Fruit fly (Drosophila melanogaster) whole organism, embryonic: ENCODE results near the gene CG15431.

Source experiments
- Bgb ChIP-seq: fragments of 200-800 bp; sonication (Bioruptor generic); IDR thresholded peaks from 2 replicates; pipeline ENCODE4 v1.3.6; 2022; ENCODE audit warnings: missing biosample characterization, missing genetic modification characterization; ENCODE audit not compliant: partially characterized antibody
- BtbVII ChIP-seq: fragments of 200-800 bp; sonication (Bioruptor generic); optimal IDR thresholded peaks from 3 replicates; lab custom pipeline; 2017; ENCODE audit warnings: missing biosample characterization, mild to moderate bottlenecking, missing genetic modification characterization
- C15 ChIP-seq: fragments of 200-800 bp; sonication (Bioruptor generic); IDR thresholded peaks from 3 replicates; pipeline ENCODE4 v1.3.6; 2022; ENCODE audit warnings: missing biosample characterization, missing genetic modification characterization
- CG10147 ChIP-seq: fragments of 200-800 bp; sonication (Bioruptor generic); optimal IDR thresholded peaks from 2 replicates; lab custom pipeline; 2019; ENCODE audit warnings: missing biosample characterization, mild to moderate bottlenecking, missing genetic modification characterization, moderate library complexity
- CG10654 ChIP-seq: fragments of 200-800 bp; sonication (Bioruptor generic); optimal IDR thresholded peaks from 2 replicates; lab custom pipeline; 2016; ENCODE audit warnings: missing biosample characterization, missing genetic modification characterization
- CG13624 ChIP-seq: fragments of 200-800 bp; sonication (Bioruptor generic); optimal IDR thresholded peaks from 2 replicates; lab custom pipeline; 2016; ENCODE audit warnings: missing biosample characterization, missing genetic modification characterization
- CG1602 ChIP-seq: fragments of 200-800 bp; sonication (Bioruptor generic); optimal IDR thresholded peaks from 3 replicates; lab custom pipeline; 2016; ENCODE audit warnings: missing biosample characterization, missing genetic modification characterization
- CG17361 ChIP-seq: fragments of 200-800 bp; sonication (Bioruptor generic); IDR thresholded peaks from 3 replicates; pipeline ENCODE4 v1.3.6; 2022; ENCODE audit warnings: missing biosample characterization, missing genetic modification characterization
- CG17385 ChIP-seq: fragments of 200-800 bp; sonication (Bioruptor generic); optimal IDR thresholded peaks from 3 replicates; lab custom pipeline; 2018; ENCODE audit warnings: missing biosample characterization, mild to moderate bottlenecking, missing genetic modification characterization
- CG1832 ChIP-seq: fragments of 200-800 bp; sonication (Bioruptor generic); optimal IDR thresholded peaks from 2 replicates; lab custom pipeline; 2017; ENCODE audit warnings: missing biosample characterization, mild to moderate bottlenecking, missing genetic modification characterization, inconsistent platforms
- CG2889 ChIP-seq: fragments of 200-800 bp; sonication (Bioruptor generic); IDR thresholded peaks from 3 replicates; pipeline ENCODE4 v1.3.6; 2022; ENCODE audit warnings: missing biosample characterization, missing genetic modification characterization
- CG30431 ChIP-seq: fragments of 200-800 bp; sonication (Bioruptor generic); optimal IDR thresholded peaks from 2 replicates; lab custom pipeline; 2017; ENCODE audit warnings: missing biosample characterization, missing genetic modification characterization
- CG34224 ChIP-seq: fragments of 200-800 bp; sonication (Bioruptor generic); IDR thresholded peaks from 3 replicates; pipeline ENCODE4 v1.3.6; 2022; ENCODE audit warnings: missing biosample characterization, missing genetic modification characterization; ENCODE audit not compliant: partially characterized antibody
- CG3838 ChIP-seq: fragments of 200-800 bp; sonication (Bioruptor generic); optimal IDR thresholded peaks from 3 replicates; lab custom pipeline; 2016; ENCODE audit warnings: missing biosample characterization, missing genetic modification characterization
- CG4282 ChIP-seq: fragments of 200-800 bp; sonication (Bioruptor generic); optimal IDR thresholded peaks from 2 replicates; lab custom pipeline; 2016; ENCODE audit warnings: missing biosample characterization, missing genetic modification characterization
- CG4360 ChIP-seq: fragments of 200-800 bp; sonication (Bioruptor generic); IDR thresholded peaks from 2 replicates; pipeline ENCODE4 v1.3.6; 2022; ENCODE audit warnings: missing biosample characterization, missing genetic modification characterization
- CG4424 ChIP-seq: fragments of 200-800 bp; sonication (Bioruptor generic); optimal IDR thresholded peaks from 3 replicates; lab custom pipeline; 2016; ENCODE audit warnings: missing biosample characterization, missing genetic modification characterization
- CG6175 ChIP-seq: fragments of 200-800 bp; sonication (Bioruptor generic); IDR thresholded peaks from 3 replicates; pipeline ENCODE4 v1.3.6; 2022; ENCODE audit warnings: missing biosample characterization, missing genetic modification characterization
- CG6254 ChIP-seq: fragments of 200-800 bp; sonication (Bioruptor generic); optimal IDR thresholded peaks from 3 replicates; lab custom pipeline; 2017; ENCODE audit warnings: mild to moderate bottlenecking, missing biosample characterization, missing genetic modification reagents, missing genetic modification characterization
- CG6683 ChIP-seq: fragments of 200-800 bp; sonication (Bioruptor generic); optimal IDR thresholded peaks from 2 replicates; lab custom pipeline; 2017; ENCODE audit warnings: missing biosample characterization, mild to moderate bottlenecking, missing genetic modification characterization, missing genetic modification reagents
- CG7357 ChIP-seq: fragments of 200-800 bp; sonication (Bioruptor generic); IDR thresholded peaks from 3 replicates; pipeline ENCODE4 v1.3.6; 2022; ENCODE audit warnings: missing biosample characterization, missing genetic modification characterization
- CG7745 ChIP-seq: fragments of 200-800 bp; sonication (Bioruptor generic); optimal IDR thresholded peaks from 2 replicates; lab custom pipeline; 2018; ENCODE audit warnings: missing biosample characterization, mild to moderate bottlenecking, missing genetic modification characterization, moderate library complexity
- CG7928 ChIP-seq: fragments of 200-800 bp; sonication (Bioruptor generic); optimal IDR thresholded peaks from 2 replicates; lab custom pipeline; 2017; ENCODE audit warnings: missing biosample characterization, mild to moderate bottlenecking, missing genetic modification characterization
- CG8924 ChIP-seq: fragments of 200-800 bp; optimal IDR thresholded peaks from 3 replicates; lab custom pipeline; 2019; ENCODE audit warnings: missing biosample characterization, mild to moderate bottlenecking, missing genetic modification characterization, moderate library complexity
- CG9727 ChIP-seq: fragments of 200-800 bp; sonication (Bioruptor generic); optimal IDR thresholded peaks from 3 replicates; lab custom pipeline; 2017; ENCODE audit warnings: missing biosample characterization, mild to moderate bottlenecking, missing genetic modification characterization
- Chrac-16 ChIP-seq: fragments of 200-800 bp; sonication (Bioruptor generic); optimal IDR thresholded peaks from 3 replicates; lab custom pipeline; 2016; ENCODE audit warnings: missing biosample characterization, missing genetic modification characterization
- Dek ChIP-seq: fragments of 200-800 bp; sonication (Bioruptor generic); optimal IDR thresholded peaks from 3 replicates; lab custom pipeline; 2019; ENCODE audit warnings: missing biosample characterization, mild to moderate bottlenecking, missing genetic modification characterization, moderate library complexity
- Eip74EF ChIP-seq, 2 experiments: fragments of 200-800 bp in 1 of 2; fragments of >200 bp in 1 of 2; sonication (Bioruptor generic) in 1 of 2; optimal IDR thresholded peaks; 2 replicates each; lab custom pipeline; 2017 to 2019; ENCODE audit warnings: missing biosample characterization in 2 of 2, missing genetic modification characterization in 2 of 2, mild to moderate bottlenecking in 1 of 2, moderate library complexity in 1 of 2
- H15 ChIP-seq: fragments of 200-800 bp; sonication (Bioruptor generic); IDR thresholded peaks from 3 replicates; pipeline ENCODE4 v1.3.6; 2022; ENCODE audit warnings: missing biosample characterization, missing genetic modification characterization
- HmgD ChIP-seq: fragments of 200-800 bp; sonication (Bioruptor generic); optimal IDR thresholded peaks from 3 replicates; lab custom pipeline; 2016; ENCODE audit warnings: missing biosample characterization, missing genetic modification characterization
- MTF-1 ChIP-seq: fragments of 200-800 bp; sonication (Bioruptor generic); optimal IDR thresholded peaks from 2 replicates; lab custom pipeline; 2018; ENCODE audit warnings: missing biosample characterization, mild to moderate bottlenecking, missing genetic modification characterization, borderline replicate concordance
- Myb ChIP-seq: fragments of 200-800 bp; sonication (Bioruptor generic); optimal IDR thresholded peaks from 2 replicates; lab custom pipeline; 2016; ENCODE audit warnings: missing biosample characterization, missing genetic modification characterization
- ac ChIP-seq: fragments of 200-800 bp; sonication (Bioruptor generic); optimal IDR thresholded peaks from 3 replicates; lab custom pipeline; 2017; ENCODE audit warnings: missing biosample characterization, mild to moderate bottlenecking, missing genetic modification characterization
- cg ChIP-seq: fragments of 200-800 bp; sonication (Bioruptor generic); optimal IDR thresholded peaks from 3 replicates; lab custom pipeline; 2019; ENCODE audit warnings: missing biosample characterization, mild to moderate bottlenecking, missing genetic modification characterization, moderate library complexity
- emc ChIP-seq: fragments of 200-800 bp; sonication (Bioruptor generic); optimal IDR thresholded peaks from 2 replicates; lab custom pipeline; 2016; ENCODE audit warnings: missing biosample characterization, missing genetic modification characterization
- gcm ChIP-seq: fragments of 200-800 bp; sonication (Bioruptor generic); optimal IDR thresholded peaks from 2 replicates; lab custom pipeline; 2019; ENCODE audit warnings: missing biosample characterization, mild to moderate bottlenecking, missing genetic modification characterization, moderate library complexity
- grau ChIP-seq: fragments of 200-800 bp; optimal IDR thresholded peaks from 3 replicates; lab custom pipeline; 2019; ENCODE audit warnings: missing biosample characterization, mild to moderate bottlenecking, missing genetic modification characterization, moderate library complexity
- knrl ChIP-seq: fragments of 200-800 bp; sonication (Bioruptor generic); IDR thresholded peaks from 3 replicates; pipeline ENCODE4 v1.3.6; 2022; ENCODE audit warnings: missing biosample characterization, missing genetic modification characterization; ENCODE audit not compliant: partially characterized antibody
- lab ChIP-seq: fragments of 200-800 bp; sonication (Bioruptor generic); optimal IDR thresholded peaks from 3 replicates; lab custom pipeline; 2017; ENCODE audit warnings: missing biosample characterization, missing genetic modification characterization, mild to moderate bottlenecking, moderate library complexity, missing genetic modification reagents
- luna ChIP-seq: fragments of 200-800 bp; sonication (Bioruptor generic); optimal IDR thresholded peaks from 2 replicates; lab custom pipeline; 2016; ENCODE audit warnings: missing biosample characterization, missing genetic modification characterization
- mirr ChIP-seq: fragments of 200-800 bp; sonication (Bioruptor generic); optimal IDR thresholded peaks from 3 replicates; lab custom pipeline; 2018; ENCODE audit warnings: missing biosample characterization, mild to moderate bottlenecking, missing genetic modification characterization
- oc ChIP-seq: fragments of 200-800 bp; sonication (Bioruptor generic); optimal IDR thresholded peaks from 2 replicates; lab custom pipeline; 2018; ENCODE audit warnings: missing biosample characterization, mild to moderate bottlenecking, missing genetic modification characterization, moderate library complexity
- pum ChIP-seq: fragments of 200-800 bp; sonication (Bioruptor generic); optimal IDR thresholded peaks from 2 replicates; lab custom pipeline; 2016; ENCODE audit warnings: missing biosample characterization, missing genetic modification characterization
- row ChIP-seq: fragments of 200-800 bp; sonication (Bioruptor generic); IDR thresholded peaks from 3 replicates; pipeline ENCODE4 v1.3.6; 2022; ENCODE audit warnings: missing biosample characterization, missing genetic modification characterization
- sc ChIP-seq, 3 experiments: fragments of >200 bp in 2 of 3; fragments of 200-800 bp in 1 of 3; sonication (Bioruptor generic) in 1 of 3; optimal IDR thresholded peaks; 2 replicates in 2 of 3; 3 replicates in 1 of 3; lab custom pipeline; 2017; ENCODE audit warnings: mild to moderate bottlenecking in 1 of 3, missing biosample characterization in 1 of 3, missing genetic modification characterization in 1 of 3, missing genetic modification reagents in 1 of 3
- sim ChIP-seq: fragments of 200-800 bp; sonication (Bioruptor generic); IDR thresholded peaks from 2 replicates; pipeline ENCODE4 v1.3.6; 2022; ENCODE audit warnings: missing biosample characterization, missing genetic modification characterization
- sob ChIP-seq: fragments of 200-800 bp; sonication (Bioruptor generic); IDR thresholded peaks from 2 replicates; pipeline ENCODE4 v1.3.6; 2022; ENCODE audit warnings: missing biosample characterization, missing genetic modification characterization
- stwl ChIP-seq: fragments of 200-800 bp; sonication (Bioruptor generic); optimal IDR thresholded peaks from 3 replicates; lab custom pipeline; 2018; ENCODE audit warnings: missing biosample characterization, mild to moderate bottlenecking, missing genetic modification characterization, moderate library complexity
- tll ChIP-seq, 2 experiments: fragments of 200-800 bp in 1 of 2; fragments of >200 bp in 1 of 2; sonication (Bioruptor generic) in 1 of 2; optimal IDR thresholded peaks; 2 replicates each; lab custom pipeline; 2017 to 2019; ENCODE audit warnings: missing biosample characterization in 2 of 2, missing genetic modification characterization in 2 of 2, mild to moderate bottlenecking in 1 of 2, moderate library complexity in 1 of 2
- trh ChIP-seq: fragments of 200-800 bp; sonication (Bioruptor generic); optimal IDR thresholded peaks from 2 replicates; lab custom pipeline; 2016; ENCODE audit warnings: missing biosample characterization, missing genetic modification characterization

Gene CG15431

dm6 chr2L:4459543-4459942, 18.5 kb upstream of the CG15431 start, which contains the start of the genes mRpL27 and CG15435 (continued):
- TF ChIP-seq lab (GFP tag; lab: Kevin White, UChicago) (peak; percentile 35), trh (GFP tag; lab: Kevin White, UChicago) (no peak), CG34224 (GFP tag; lab: Robert Waterston, UW) (no peak), Eip74EF (GFP tag; optimal IDR thresholded peaks at IDR 0.05; lab: Kevin White, UChicago) (peak in 1 of 2 experiments; percentile 23), CG4360 (GFP tag; lab: Robert Waterston, UW) (no peak), mirr (GFP tag; lab: Kevin White, UChicago) (no peak), CG1602 (GFP tag; lab: Kevin White, UChicago) (no peak), CG4282 (GFP tag; lab: Kevin White, UChicago) (no peak), CG13624 (GFP tag; lab: Kevin White, UChicago) (no peak), sim (GFP tag; lab: Robert Waterston, UW) (no peak), sc (optimal IDR thresholded peaks at IDR 0.05; lab: Kevin White, UChicago) (no peak), sc (GFP tag; optimal IDR thresholded peaks at IDR 0.05; lab: Kevin White, UChicago) (peak; percentile 7), HmgD (no peak), CG8924 (tag; lab: Kevin White, UChicago) (peak; percentile 56), grau (tag; lab: Kevin White, UChicago) (peak; percentile 58), luna (GFP tag; lab: Kevin White, UChicago) (no peak), emc (GFP tag; lab: Kevin White, UChicago) (no peak), oc (tag; lab: Kevin White, UChicago) (no peak), cg (GFP tag; lab: Kevin White, UChicago) (no peak), Chrac-16 (GFP tag; lab: Kevin White, UChicago) (peak; percentile 17), sob (no peak), CG4424 (GFP tag; lab: Kevin White, UChicago) (no peak), Bgb (no peak), MTF-1 (GFP tag; lab: Kevin White, UChicago) (no peak), ac (GFP tag; lab: Kevin White, UChicago) (no peak), CG17361 (GFP tag; lab: Robert Waterston, UW) (peak; percentile 59; the same call in 1 of the 3 replicates), BtbVII (GFP tag; lab: Kevin White, UChicago) (no peak), CG7745 (tag; lab: Kevin White, UChicago) (no peak), pum (no peak), CG2889 (no peak), CG10147 (GFP tag; lab: Kevin White, UChicago) (peak; percentile 54), row (GFP tag; lab: Robert Waterston, UW) (peak; percentile 93), stwl (peak; percentile 83), CG9727 (GFP tag; lab: Kevin White, UChicago) (peak; percentile 15), CG6683 (GFP tag; lab: Kevin White, UChicago) (peak; percentile 27), CG3838 (GFP tag; lab: Kevin White, UChicago) (no peak), CG1832 (GFP tag; lab: Kevin White, UChicago) (no peak), CG6175 (no peak), Myb (GFP tag; lab: Kevin White, UChicago) (peak; percentile 50), C15 (GFP tag; lab: Robert Waterston, UW) (no peak), CG17385 (GFP tag; lab: Kevin White, UChicago) (peak; percentile 7), CG7357 (0 out of 3 replicates have a peak, but pooled peaks have one; percentile 23), Dek (peak; percentile 45), CG7928 (GFP tag; lab: Kevin White, UChicago) (no peak), CG10654 (GFP tag; lab: Kevin White, UChicago) (no peak), knrl (no peak), CG6254 (no peak), gcm (GFP tag; lab: Kevin White, UChicago) (no peak), CG30431 (GFP tag; lab: Kevin White, UChicago) (no peak), tll (GFP tag; optimal IDR thresholded peaks at IDR 0.05; lab: Kevin White, UChicago) (no peak), H15 (GFP tag; lab: Robert Waterston, UW) (no peak)
